Fruit fly (Drosophila melanogaster) whole organism, adult: ENCODE measurements around the gene dgt4.

ENCODE experiments used
- CG14711 ChIP-seq: fragments of 200-800 bp; sonication (Bioruptor generic); optimal IDR thresholded peaks from 2 replicates; lab custom pipeline; 2018; ENCODE audit warnings: missing biosample characterization, mild to moderate bottlenecking, missing genetic modification characterization, moderate library complexity
- Clk ChIP-seq: fragments of 200-800 bp; sonication (Bioruptor generic); optimal IDR thresholded peaks from 2 replicates; lab custom pipeline; 2017; ENCODE audit warnings: missing biosample characterization, missing genetic modification characterization
- Hr96 ChIP-seq: fragments of 200-800 bp; sonication (Bioruptor generic); optimal IDR thresholded peaks from 2 replicates; lab custom pipeline; 2016; ENCODE audit warnings: missing biosample characterization, missing genetic modification characterization
- Mnt ChIP-seq: fragments of 200-800 bp; sonication (Bioruptor generic); optimal IDR thresholded peaks from 2 replicates; lab custom pipeline; 2016; ENCODE audit warnings: missing biosample characterization, mild to moderate bottlenecking, missing genetic modification characterization
- cnc ChIP-seq, 2 experiments: fragments of >200 bp; optimal IDR thresholded peaks; 2 replicates each; lab custom pipeline; 2017
- kay ChIP-seq: fragments of 200-800 bp; sonication (Bioruptor generic); peaks from one replicate; lab custom pipeline; 2016; ENCODE audit warnings: missing biosample characterization, missing genetic modification characterization, borderline replicate concordance
- ovo ChIP-seq: fragments of 200-800 bp; sonication (Bioruptor generic); optimal IDR thresholded peaks from 2 replicates; lab custom pipeline; 2016; ENCODE audit warnings: missing biosample characterization, missing genetic modification characterization

dm6 chrX:4131049-4131629 lies 17.6 kb downstream of the dgt4 start, which contains the start of gene GlcAT-I:
- no peak for TF ChIP-seq kay
- no peak for TF ChIP-seq cnc (optimal IDR thresholded peaks at IDR 0.05; lab: Kevin White, UChicago)
- no peak for TF ChIP-seq Mnt (GFP tag; lab: Kevin White, UChicago)
- no peak for TF ChIP-seq CG14711 (tag; lab: Kevin White, UChicago)
- TF ChIP-seq ovo (GFP tag; lab: Kevin White, UChicago), result no peak
- no peak for TF ChIP-seq Clk (GFP tag; lab: Kevin White, UChicago)
- no peak for TF ChIP-seq Hr96
